Worm (Caenorhabditis elegans): ENCODE results near the gene H42K12.3.

The H42K12.3 gene

ce11 chrX:1344818-1345217 lies 33.6 kb downstream of the H42K12.3 start (continued):
- TF ChIP-seq daf-8 (GFP tag; IDR thresholded peaks at IDR 0.05) (peak; percentile 77; the same call in 1 of the 2 replicates), lin-29 (GFP tag; IDR thresholded peaks at IDR 0.05) (peak; percentile 96), dmd-8 (GFP tag; IDR thresholded peaks at IDR 0.05) (0 out of 2 replicates have a peak, but pooled peaks have one; percentile 62), mdt-29 (GFP tag; IDR thresholded peaks at IDR 0.05) (peak; percentile 76), nhr-41 (GFP tag; IDR thresholded peaks at IDR 0.05) (0 out of 2 replicates have a peak, but pooled peaks have one; percentile 45), mdl-1 (tag; optimal IDR thresholded peaks at IDR 0.05) (peak; percentile 87 to 91), F26F4.8 (GFP tag; conservative IDR thresholded peaks at IDR 0.05) (no peak), F10B5.3 (tag; optimal IDR thresholded peaks at IDR 0.05) (peak; percentile 96), set-16 (GFP tag; IDR thresholded peaks at IDR 0.05) (no peak), dmd-9 (GFP tag; IDR thresholded peaks at IDR 0.05) (peak; percentile 68; the same call in 1 of the 2 replicates)

- no peak for TF ChIP-seq lin-39 (tag; optimal IDR thresholded peaks at IDR 0.05)
- TF ChIP-seq Y48G9A.11 (GFP tag; IDR thresholded peaks at IDR 0.05) = no peak
- no peak for TF ChIP-seq daf-8 (GFP tag; IDR thresholded peaks at IDR 0.05)
- no peak for TF ChIP-seq unc-130 (GFP tag; optimal IDR thresholded peaks at IDR 0.05)
- no peak for TF ChIP-seq snpc-1.2 (GFP tag; IDR thresholded peaks at IDR 0.05)
- TF ChIP-seq tra-1 (GFP tag; IDR thresholded peaks at IDR 0.05) = no peak
- TF ChIP-seq jun-1 (tag; optimal IDR thresholded peaks at IDR 0.05) = no peak
- no peak for TF ChIP-seq lim-7 (GFP tag; IDR thresholded peaks at IDR 0.05)
- no peak for TF ChIP-seq dmd-8 (GFP tag; IDR thresholded peaks at IDR 0.05)
- no peak for TF ChIP-seq saeg-2 (GFP tag; IDR thresholded peaks at IDR 0.05)
- no peak for TF ChIP-seq ceh-44 (GFP tag; IDR thresholded peaks at IDR 0.05)
- TF ChIP-seq lin-29 (GFP tag; IDR thresholded peaks at IDR 0.05) = no peak
- no peak for TF ChIP-seq daf-19 (GFP tag; conservative IDR thresholded peaks at IDR 0.05)
- no peak for TF ChIP-seq tag-97 (GFP tag; IDR thresholded peaks at IDR 0.05)
- no peak for TF ChIP-seq ztf-11 (tag; optimal IDR thresholded peaks at IDR 0.05)
- TF ChIP-seq lir-3 (tag; optimal IDR thresholded peaks at IDR 0.05) = no peak
- TF ChIP-seq egl-43 (GFP tag; IDR thresholded peaks at IDR 0.05) = no peak
These were observed 47.1 kb downstream of the H42K12.3 start, which contains the start of gene F56C3.3 for ce11 chrX:1358295-1358694. Gene F56C3.3 (minus strand): TSS chrX:1358395.

ce11 chrX:1360631-1361030 lies 49.4 kb downstream of the H42K12.3 start, which contains the start of gene F56C3.4:
Gene F56C3.4 (minus strand): TSS chrX:1360731.
- TF ChIP-seq aha-1 (tag) (peak; percentile 89), nhr-28 (tag; optimal IDR thresholded peaks at IDR 0.05) (no peak), hmg-1.1 (GFP tag; IDR thresholded peaks at IDR 0.05) (no peak)

Data from whole organism, L4 larva.